Worm (Caenorhabditis elegans): Measurements from ENCODE around the gene F38A5.22.

- no peak for TF ChIP-seq cog-1 (tag; optimal IDR thresholded peaks at IDR 0.05)
- no peak for TF ChIP-seq flt-1 (GFP tag; IDR thresholded peaks at IDR 0.05)
- TF ChIP-seq ref-1 (GFP tag; conservative IDR thresholded peaks at IDR 0.05), result no peak
- TF ChIP-seq ztf-29 (GFP tag; IDR thresholded peaks at IDR 0.05), result no peak
- no peak for TF ChIP-seq T22C8.4 (GFP tag; IDR thresholded peaks at IDR 0.05)
- TF ChIP-seq klf-2 (GFP tag; conservative IDR thresholded peaks at IDR 0.05), result no peak
- TF ChIP-seq ztf-23 (GFP tag; IDR thresholded peaks at IDR 0.05), result no peak
Measured at ce11 chrIV:6562039-6562438, 33.7 kb downstream of the F38A5.22 start.
